Fruit fly (Drosophila melanogaster) S2 (cell line): ENCODE results near the gene Mpv17.

Experiments used
- CG8478 ChIP-seq: fragments of >200 bp; optimal IDR thresholded peaks from 2 replicates; lab custom pipeline; 2018
- CTCF ChIP-seq, 2 experiments: fragments of >200 bp; optimal IDR thresholded peaks; 2 replicates each; lab custom pipeline; 2018

DNA sequence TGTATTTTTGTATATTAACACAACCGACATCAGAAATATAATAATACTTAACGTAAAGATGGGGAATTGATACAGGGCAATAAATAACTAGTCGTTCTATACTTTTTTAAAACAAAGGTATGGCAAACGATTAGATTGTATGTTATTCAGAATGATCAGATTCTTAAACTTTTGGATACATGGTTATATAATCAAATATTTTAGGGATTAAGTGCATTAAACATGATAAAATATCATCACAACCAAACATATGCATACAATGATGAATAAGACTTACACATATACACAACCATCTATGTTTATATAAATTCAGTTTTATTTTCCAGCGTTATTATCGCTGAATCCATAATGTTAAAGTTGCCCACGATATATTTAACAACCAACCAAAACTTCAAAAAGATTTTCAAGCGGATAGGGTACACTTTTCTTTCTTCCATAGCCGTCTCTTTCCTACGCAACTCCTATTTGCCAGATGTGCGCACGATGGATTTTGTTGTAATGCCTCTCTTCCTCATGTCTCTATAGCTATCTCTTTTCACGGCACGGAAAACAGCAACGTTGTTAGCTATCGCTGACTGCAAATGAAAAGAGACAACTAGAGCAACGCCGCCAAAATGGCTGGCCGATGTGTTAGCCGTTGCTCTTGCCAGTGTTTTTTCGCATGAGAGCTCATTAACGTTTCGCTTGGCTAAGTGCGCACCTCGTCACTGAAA is 39.9 kb downstream of the Mpv17 start, which contains the start of gene toy:
- TF ChIP-seq CTCF (optimal IDR thresholded peaks at IDR 0.05; lab: Kevin White, UChicago) (peak; percentile 43 to 67), CG8478 (lab: Kevin White, UChicago) (peak; percentile 68)
